Fruit fly (Drosophila melanogaster): ENCODE measurements around the gene out.

DNA sequence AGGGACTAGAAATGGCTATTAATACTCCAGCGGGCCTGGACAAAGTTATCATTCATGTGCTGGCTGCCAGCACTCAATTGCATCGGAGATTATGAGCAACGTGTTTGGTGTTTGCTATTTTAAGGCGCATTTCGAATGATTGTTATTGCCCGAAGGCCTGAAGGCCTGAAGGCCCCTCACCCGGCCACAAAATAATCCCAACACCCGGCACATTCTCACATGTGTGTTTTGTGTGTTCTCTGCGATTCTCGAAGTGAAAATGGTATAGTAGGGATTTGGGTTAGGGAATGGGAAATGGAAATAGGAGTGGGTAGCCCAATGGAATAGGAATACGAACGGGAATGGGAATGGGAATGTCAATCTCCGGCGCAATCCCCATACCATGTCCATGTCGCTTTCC is 3.0 kb downstream of the out start:
- TF ChIP-seq Lpt (GFP tag; optimal IDR thresholded peaks at IDR 0.05) (no peak), topi (GFP tag; optimal IDR thresholded peaks at IDR 0.05) (no peak), CG16779 (tag; optimal IDR thresholded peaks at IDR 0.05) (no peak), Smox (GFP tag; optimal IDR thresholded peaks at IDR 0.05) (no peak), CG6808 (GFP tag; optimal IDR thresholded peaks at IDR 0.05) (no peak), fd85E (GFP tag; optimal IDR thresholded peaks at IDR 0.05) (no peak), Eip78C (GFP tag) (no peak), CG11762 (GFP tag; optimal IDR thresholded peaks at IDR 0.05; ENCODE audit: insufficient read depth) (no peak)

Data from whole organism, prepupa.